Worm (Caenorhabditis elegans): ENCODE measurements around the gene srh-239.

DNA sequence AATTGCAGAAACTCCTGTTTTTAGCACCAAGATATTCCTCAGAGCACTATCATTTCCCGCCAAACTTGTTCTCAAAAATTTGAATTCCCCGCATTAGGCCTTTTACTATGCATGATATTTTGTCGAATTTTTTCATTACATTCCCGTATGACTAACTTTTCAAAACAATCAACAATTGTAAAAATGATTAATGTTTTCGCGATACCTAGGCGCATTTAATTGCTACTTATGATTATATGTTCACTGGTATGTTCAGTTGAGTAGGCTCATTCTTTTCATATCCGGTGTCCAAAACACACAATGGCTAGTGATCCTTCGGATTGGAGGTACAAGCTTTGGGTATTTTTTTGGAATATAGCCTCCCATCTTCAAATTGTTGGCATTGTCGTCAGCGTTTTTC, 42.2 kb downstream of the srh-239 start, which contains the start of gene srw-21:
- TF ChIP-seq snpc-4 (tag; optimal IDR thresholded peaks at IDR 0.05), result no peak
- TF ChIP-seq nfya-1 (tag; optimal IDR thresholded peaks at IDR 0.05; ENCODE audit: insufficient read depth), result no peak
- no peak for TF ChIP-seq lin-39 (tag; optimal IDR thresholded peaks at IDR 0.05)
- TF ChIP-seq ama-1 (optimal IDR thresholded peaks at IDR 0.05), result no peak
- TF ChIP-seq aly-2 (tag; optimal IDR thresholded peaks at IDR 0.05), result no peak
- no peak for TF ChIP-seq ceh-28 (tag; optimal IDR thresholded peaks at IDR 0.05)
- no peak for TF ChIP-seq fos-1 (tag; optimal IDR thresholded peaks at IDR 0.05)
- no peak for TF ChIP-seq ztf-4 (tag; optimal IDR thresholded peaks at IDR 0.05)
- TF ChIP-seq zag-1 (tag; optimal IDR thresholded peaks at IDR 0.05), result no peak
- TF ChIP-seq elt-3 (tag; optimal IDR thresholded peaks at IDR 0.05), result no peak
- no peak for TF ChIP-seq elt-2 (tag; optimal IDR thresholded peaks at IDR 0.05)
- no peak for TF ChIP-seq R02D3.7 (tag; optimal IDR thresholded peaks at IDR 0.05)
- TF ChIP-seq tbx-2 (tag; optimal IDR thresholded peaks at IDR 0.05), result no peak
- no peak for TF ChIP-seq skn-1 (tag; optimal IDR thresholded peaks at IDR 0.05)

Data from whole organism, L3 larva.